Worm (Caenorhabditis elegans): Measurements from ENCODE around the gene spn-4.

spn-4 gene

DNA sequence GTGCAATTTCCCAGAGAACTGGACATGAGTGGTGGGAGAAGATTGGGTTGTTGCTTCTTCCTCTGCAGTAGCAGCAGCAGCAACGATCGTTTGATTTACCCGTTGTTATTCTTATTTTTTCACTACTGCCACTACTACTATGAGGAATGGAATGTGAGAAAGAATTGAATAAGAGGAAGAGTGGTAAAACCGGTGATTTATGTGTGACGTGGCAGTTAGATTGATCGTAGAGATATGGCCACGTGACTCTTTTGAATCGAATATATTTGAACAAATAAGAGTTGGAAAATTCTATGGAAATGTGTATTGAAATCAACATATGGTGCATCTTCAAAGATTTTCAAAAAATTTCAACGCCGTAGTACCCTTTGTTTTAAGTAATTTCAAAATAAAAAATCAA lies 11.6 kb upstream of the spn-4 start:
- TF ChIP-seq K09A11.1 (tag; optimal IDR thresholded peaks at IDR 0.05; ENCODE audit: insufficient read depth): no peak

DNA sequence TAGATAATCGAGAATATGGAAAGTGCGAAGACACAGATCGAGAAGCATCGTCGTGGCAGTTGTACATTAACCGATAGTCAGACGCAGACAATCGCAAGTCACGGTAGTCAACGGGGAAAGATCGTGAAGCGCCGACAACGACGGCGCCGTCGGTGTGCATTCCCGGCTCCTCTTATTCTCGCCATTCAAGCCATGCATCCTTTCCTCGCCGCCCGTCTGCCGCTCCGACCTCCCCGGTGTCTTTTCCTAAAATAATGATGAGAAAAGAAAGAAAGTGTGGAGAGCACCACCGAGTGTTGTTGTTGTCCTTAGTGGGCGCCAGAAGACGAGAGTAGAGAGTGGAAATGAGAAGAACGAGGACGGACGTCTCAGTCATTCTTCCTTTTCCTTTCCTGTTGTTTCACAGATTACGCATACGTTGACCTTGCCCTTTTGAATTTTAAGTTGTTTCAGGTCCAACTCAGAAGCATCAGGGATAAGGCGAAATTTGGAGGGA lies 9.1 kb upstream of the spn-4 start, which contains the start of gene ZC404.1:
Gene ZC404.1, plus strand, starts transcription at position 446 of the 496 bp plus-strand sequence.
- TF ChIP-seq ceh-31 (tag; optimal IDR thresholded peaks at IDR 0.05) (peak; percentile 8), C08G9.2 (tag; optimal IDR thresholded peaks at IDR 0.05) (no peak)

ce11 chrV:6792973-6793372 lies 8.3 kb upstream of the spn-4 start:
- TF ChIP-seq eyg-1 (tag; optimal IDR thresholded peaks at IDR 0.05): no peak
- no peak for TF ChIP-seq unc-42 (tag; optimal IDR thresholded peaks at IDR 0.05)
- TF ChIP-seq elt-4 (tag; optimal IDR thresholded peaks at IDR 0.05): no peak
- TF ChIP-seq ceh-45 (GFP tag; IDR thresholded peaks at IDR 0.05): no peak
- TF ChIP-seq ref-2 (tag; optimal IDR thresholded peaks at IDR 0.05): no peak
- no peak for TF ChIP-seq Y22D7AL.16 (tag; optimal IDR thresholded peaks at IDR 0.05)
- no peak for TF ChIP-seq unc-55 (GFP tag; optimal IDR thresholded peaks at IDR 0.05)
- TF ChIP-seq hlh-6 (tag; optimal IDR thresholded peaks at IDR 0.05): no peak
- no peak for TF ChIP-seq unc-86 (tag; optimal IDR thresholded peaks at IDR 0.05)
- no peak for TF ChIP-seq ceh-24 (tag; optimal IDR thresholded peaks at IDR 0.05)

DNA sequence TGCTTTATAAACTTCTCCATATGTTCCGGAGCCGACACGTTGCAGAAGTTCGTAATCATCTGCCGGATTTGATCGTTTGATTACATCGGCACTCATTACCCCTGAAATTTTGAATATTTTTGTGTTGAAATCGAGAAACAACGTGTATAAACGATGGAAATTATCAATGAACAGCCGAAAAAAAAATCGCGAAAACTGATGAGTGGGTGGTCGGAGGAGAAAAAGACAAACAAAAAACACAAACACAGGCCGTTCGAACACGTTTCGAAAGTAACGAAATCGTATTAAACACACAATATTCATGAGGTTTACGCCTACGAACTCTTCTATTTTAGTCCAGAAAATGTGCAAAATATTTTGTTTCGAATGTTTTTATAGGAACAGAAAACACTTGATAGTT lies 7.9 kb upstream of the spn-4 start, which contains the start of gene gck-2:
Gene gck-2, minus strand, starts transcription at position 101 of the 400 bp plus-strand sequence.
- no peak for TF ChIP-seq K09A11.1 (tag; optimal IDR thresholded peaks at IDR 0.05; ENCODE audit: insufficient read depth)
- no peak for TF ChIP-seq ceh-31 (tag; optimal IDR thresholded peaks at IDR 0.05)
- TF ChIP-seq pax-1 (tag; optimal IDR thresholded peaks at IDR 0.05): no peak
- no peak for TF ChIP-seq eyg-1 (tag; optimal IDR thresholded peaks at IDR 0.05)
- no peak for TF ChIP-seq tbx-7 (tag; optimal IDR thresholded peaks at IDR 0.05)
- TF ChIP-seq T23F11.4 (GFP tag; optimal IDR thresholded peaks at IDR 0.05): no peak
- no peak for TF ChIP-seq ceh-30 (tag; optimal IDR thresholded peaks at IDR 0.05)
- TF ChIP-seq pha-4 (tag; optimal IDR thresholded peaks at IDR 0.05): no peak
- TF ChIP-seq ref-2 (tag; optimal IDR thresholded peaks at IDR 0.05): no peak
- TF ChIP-seq nfya-1 (tag; optimal IDR thresholded peaks at IDR 0.05): no peak
- TF ChIP-seq unc-86 (tag; optimal IDR thresholded peaks at IDR 0.05): no peak
- no peak for TF ChIP-seq ztf-16 (tag; optimal IDR thresholded peaks at IDR 0.05)
- TF ChIP-seq ceh-9 (tag; optimal IDR thresholded peaks at IDR 0.05): no peak

DNA sequence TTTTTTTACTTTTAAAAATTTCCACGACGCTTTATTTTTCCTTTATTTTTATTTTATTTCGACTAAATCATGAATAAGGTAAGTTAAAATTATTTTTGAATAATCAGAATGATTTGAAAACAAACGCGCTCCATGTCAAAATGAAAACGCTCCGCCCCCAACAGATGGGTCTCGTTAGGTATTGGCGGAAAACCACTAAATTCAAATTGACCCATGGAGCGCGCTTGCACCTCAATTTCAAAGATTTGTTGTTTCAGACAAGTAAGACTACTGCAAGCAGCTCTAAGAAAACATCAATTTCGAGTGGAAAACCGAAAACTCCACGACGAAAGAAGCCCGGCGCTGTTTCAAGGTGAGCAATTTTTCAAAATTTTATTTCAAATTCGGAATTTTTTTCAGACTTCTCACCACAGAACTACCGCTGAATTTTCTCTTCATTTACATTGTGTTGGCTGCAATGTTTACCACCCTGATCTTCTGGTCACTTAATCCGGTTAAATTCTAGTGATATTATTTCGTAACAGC lies 3.3 kb upstream of the spn-4 start, which contains the start of gene ZC404.2:
Gene ZC404.2, plus strand, starts transcription at position 47 of the 525 bp plus-strand sequence.
- no peak for TF ChIP-seq unc-86 (tag; optimal IDR thresholded peaks at IDR 0.05)
- no peak for TF ChIP-seq eyg-1 (tag; optimal IDR thresholded peaks at IDR 0.05)
- TF ChIP-seq ama-1 (optimal IDR thresholded peaks at IDR 0.05): peak; percentile 46

ce11 chrV:6783044-6783625 lies 1.6 kb downstream of the spn-4 start:
- TF ChIP-seq elt-2 (tag; optimal IDR thresholded peaks at IDR 0.05) (no peak), ets-4 (tag; optimal IDR thresholded peaks at IDR 0.05) (no peak), F13H6.1 (tag; optimal IDR thresholded peaks at IDR 0.05) (no peak), pha-2 (tag; optimal IDR thresholded peaks at IDR 0.05) (no peak), ceh-18 (tag; optimal IDR thresholded peaks at IDR 0.05) (no peak), ahr-1 (tag; optimal IDR thresholded peaks at IDR 0.05) (no peak), hlh-8 (tag; optimal IDR thresholded peaks at IDR 0.05) (no peak), unc-86 (tag; optimal IDR thresholded peaks at IDR 0.05) (no peak), ttx-3 (tag; optimal IDR thresholded peaks at IDR 0.05) (no peak), rnt-1 (tag; optimal IDR thresholded peaks at IDR 0.05) (no peak)
